Fruit fly (Drosophila melanogaster) whole organism, prepupa: ENCODE data around the gene CG10466.

Experiments used
- CG15336 ChIP-seq: fragments of 200-800 bp; sonication (Bioruptor generic); IDR thresholded peaks from 2 replicates; pipeline ENCODE4 v1.3.6; 2022; ENCODE audit warnings: missing biosample characterization, missing genetic modification characterization
- CG6808 ChIP-seq: fragments of 200-800 bp; sonication (Bioruptor generic); optimal IDR thresholded peaks from 3 replicates; lab custom pipeline; 2017; ENCODE audit warnings: missing biosample characterization, missing genetic modification characterization, mild to moderate bottlenecking, moderate library complexity, missing genetic modification reagents
- CG8119 ChIP-seq: fragments of 200-800 bp; sonication (Bioruptor generic); IDR thresholded peaks from 3 replicates; pipeline ENCODE4 v1.3.6; 2022; ENCODE audit warnings: missing biosample characterization, missing genetic modification characterization
- Sox102F ChIP-seq: fragments of 200-800 bp; sonication (Bioruptor generic); optimal IDR thresholded peaks from 2 replicates; lab custom pipeline; 2016; ENCODE audit warnings: missing biosample characterization, mild to moderate bottlenecking, missing genetic modification characterization
- Sox15 ChIP-seq: fragments of 200-800 bp; sonication (Bioruptor generic); optimal IDR thresholded peaks from 3 replicates; lab custom pipeline; 2016; ENCODE audit warnings: missing biosample characterization, missing genetic modification characterization
- achi ChIP-seq: fragments of 200-800 bp; sonication (Bioruptor generic); optimal IDR thresholded peaks from 3 replicates; lab custom pipeline; 2016; ENCODE audit warnings: missing biosample characterization, missing genetic modification characterization
- acj6 ChIP-seq: fragments of 200-800 bp; sonication (Bioruptor generic); optimal IDR thresholded peaks from 3 replicates; lab custom pipeline; 2016; ENCODE audit warnings: missing biosample characterization, missing genetic modification characterization
- dac ChIP-seq: fragments of 200-800 bp; sonication (Bioruptor generic); optimal IDR thresholded peaks from 2 replicates; lab custom pipeline; 2017; ENCODE audit warnings: missing biosample characterization, mild to moderate bottlenecking, missing genetic modification characterization
- esn ChIP-seq: fragments of 200-800 bp; sonication (Bioruptor generic); optimal IDR thresholded peaks from 2 replicates; lab custom pipeline; 2016; ENCODE audit warnings: missing biosample characterization, mild to moderate bottlenecking, missing genetic modification characterization, moderate library complexity
- fkh ChIP-seq: fragments of 200-800 bp; sonication (Bioruptor generic); optimal IDR thresholded peaks from 3 replicates; lab custom pipeline; 2017; ENCODE audit warnings: missing biosample characterization, mild to moderate bottlenecking, missing genetic modification characterization, moderate library complexity
- pdm3 ChIP-seq: fragments of 200-800 bp; sonication (Bioruptor generic); optimal IDR thresholded peaks from 3 replicates; lab custom pipeline; 2016; ENCODE audit warnings: missing biosample characterization, missing genetic modification characterization

DNA sequence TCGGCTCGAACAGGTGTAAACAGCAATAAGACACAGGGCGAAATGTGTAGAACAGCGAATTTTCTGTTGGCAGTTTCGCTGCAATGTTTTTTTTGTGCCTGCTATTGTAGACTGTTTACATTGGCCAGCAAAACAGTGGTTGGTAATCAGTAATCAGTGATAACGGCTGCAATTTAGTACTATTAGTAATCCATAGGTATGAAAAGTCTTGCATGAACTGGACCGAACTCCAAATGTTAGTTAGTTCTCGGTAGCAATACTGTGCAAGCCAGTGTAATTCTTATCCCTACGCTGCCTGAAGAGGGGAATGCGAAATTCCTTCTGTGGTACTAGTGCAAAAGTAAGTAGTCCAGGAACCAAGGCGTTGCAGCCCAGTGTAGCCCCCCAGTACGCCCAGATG, 3.2 kb upstream of the CG10466 start:
- no peak for TF ChIP-seq dac
- TF ChIP-seq esn = no peak
- no peak for TF ChIP-seq Sox102F (GFP tag; lab: Kevin White, UChicago)
- TF ChIP-seq CG6808 = no peak
- no peak for TF ChIP-seq fkh (GFP tag; lab: Kevin White, UChicago)
- TF ChIP-seq achi (GFP tag; lab: Kevin White, UChicago) = no peak
- peak; percentile 13 for TF ChIP-seq acj6 (GFP tag; lab: Kevin White, UChicago)
- TF ChIP-seq CG8119 (GFP tag; lab: Robert Waterston, UW) = peak; percentile 61; the same call in 2 of the 3 replicates
- peak; percentile 18 for TF ChIP-seq pdm3 (GFP tag; lab: Kevin White, UChicago)
- TF ChIP-seq Sox15 (GFP tag; lab: Kevin White, UChicago) = no peak
- TF ChIP-seq CG15336 (GFP tag; lab: Robert Waterston, UW) = 0 out of 2 replicates have a peak, but pooled peaks have one; percentile 38
